Fruit fly (Drosophila melanogaster) whole organism, embryonic: ENCODE measurements around the gene Gr64f.
A peak's percentile ranks its signal among the peaks of the same experiment; 100 is the strongest.

Experiments
- Abd-B ChIP-seq: fragments of 200-800 bp; sonication (Bioruptor generic); optimal IDR thresholded peaks from 2 replicates; lab custom pipeline; 2018; ENCODE audit warnings: missing biosample characterization, mild to moderate bottlenecking, missing genetic modification characterization, moderate library complexity
- Aef1 ChIP-seq: fragments of 200-800 bp; sonication (Bioruptor generic); IDR thresholded peaks from 3 replicates; pipeline ENCODE4 v1.3.6; 2022; ENCODE audit warnings: missing biosample characterization, missing genetic modification characterization
- Bdp1 ChIP-seq: fragments of 200-800 bp; sonication (Bioruptor generic); optimal IDR thresholded peaks from 3 replicates; lab custom pipeline; 2016; ENCODE audit warnings: missing biosample characterization, missing genetic modification characterization
- CG11398 ChIP-seq: fragments of 200-800 bp; sonication (Bioruptor generic); optimal IDR thresholded peaks from 2 replicates; lab custom pipeline; 2016; ENCODE audit warnings: missing biosample characterization, missing genetic modification characterization
- CG11695 ChIP-seq: fragments of 200-800 bp; sonication (Bioruptor generic); IDR thresholded peaks from 3 replicates; pipeline ENCODE4 v1.3.6; 2022; ENCODE audit warnings: missing biosample characterization, missing genetic modification characterization
- CG12155 ChIP-seq: fragments of 200-800 bp; sonication (Bioruptor generic); optimal IDR thresholded peaks from 3 replicates; lab custom pipeline; 2016; ENCODE audit warnings: missing biosample characterization, missing genetic modification characterization
- CG12744 ChIP-seq: fragments of 200-800 bp; sonication (Bioruptor generic); optimal IDR thresholded peaks from 2 replicates; lab custom pipeline; 2016; ENCODE audit warnings: missing biosample characterization, missing genetic modification characterization
- CG12769 ChIP-seq: fragments of 200-800 bp; sonication (Bioruptor generic); optimal IDR thresholded peaks from 2 replicates; lab custom pipeline; 2019; ENCODE audit warnings: missing biosample characterization, mild to moderate bottlenecking, missing genetic modification characterization, moderate library complexity
- CG14965 ChIP-seq: fragments of 200-800 bp; sonication (Bioruptor generic); optimal IDR thresholded peaks from 2 replicates; lab custom pipeline; 2016; ENCODE audit warnings: missing biosample characterization, missing genetic modification characterization, borderline replicate concordance
- CG17328 ChIP-seq: fragments of 200-800 bp; sonication (Bioruptor generic); IDR thresholded peaks from 2 replicates; pipeline ENCODE4 v1.3.6; 2022; ENCODE audit warnings: missing biosample characterization, missing genetic modification characterization
- CG17912 ChIP-seq: fragments of 200-800 bp; sonication (Bioruptor generic); optimal IDR thresholded peaks from 2 replicates; lab custom pipeline; 2018; ENCODE audit warnings: missing biosample characterization, mild to moderate bottlenecking, missing genetic modification characterization
- CG18599 ChIP-seq: fragments of 200-800 bp; sonication (Bioruptor generic); optimal IDR thresholded peaks from 3 replicates; lab custom pipeline; 2017; ENCODE audit warnings: missing biosample characterization, missing genetic modification characterization, mild to moderate bottlenecking, moderate library complexity, missing genetic modification reagents
- CG2712 ChIP-seq: fragments of 200-800 bp; optimal IDR thresholded peaks from 3 replicates; lab custom pipeline; 2019; ENCODE audit warnings: missing biosample characterization, mild to moderate bottlenecking, missing genetic modification characterization, moderate library complexity
- CG30431 ChIP-seq: fragments of 200-800 bp; sonication (Bioruptor generic); optimal IDR thresholded peaks from 2 replicates; lab custom pipeline; 2017; ENCODE audit warnings: missing biosample characterization, missing genetic modification characterization
- CG3163 ChIP-seq: fragments of 200-800 bp; sonication (Bioruptor generic); optimal IDR thresholded peaks from 3 replicates; lab custom pipeline; 2016; ENCODE audit warnings: missing biosample characterization, missing genetic modification characterization
- CG32772 ChIP-seq: fragments of 200-800 bp; sonication (Bioruptor generic); IDR thresholded peaks from 2 replicates; pipeline ENCODE4 v1.3.6; 2022; ENCODE audit warnings: missing biosample characterization, missing genetic modification characterization
- CG43689 ChIP-seq: fragments of 200-800 bp; sonication (Bioruptor generic); IDR thresholded peaks from 2 replicates; pipeline ENCODE4 v1.3.6; 2022; ENCODE audit warnings: missing biosample characterization, missing genetic modification characterization
- CG4707 ChIP-seq: fragments of 200-800 bp; sonication (Bioruptor generic); optimal IDR thresholded peaks from 2 replicates; lab custom pipeline; 2018; ENCODE audit warnings: missing biosample characterization, mild to moderate bottlenecking, missing genetic modification characterization, moderate library complexity
- CG5180 ChIP-seq: fragments of 200-800 bp; sonication (Bioruptor generic); optimal IDR thresholded peaks from 3 replicates; lab custom pipeline; 2017; ENCODE audit warnings: missing biosample characterization, missing genetic modification characterization, mild to moderate bottlenecking, moderate library complexity, missing genetic modification reagents
- CG5245 ChIP-seq: fragments of 200-800 bp; sonication (Bioruptor generic); optimal IDR thresholded peaks from 3 replicates; lab custom pipeline; 2016; ENCODE audit warnings: missing biosample characterization, missing genetic modification characterization
- CG6765 ChIP-seq: fragments of 200-800 bp; sonication (Bioruptor generic); optimal IDR thresholded peaks from 3 replicates; lab custom pipeline; 2017; ENCODE audit warnings: missing biosample characterization, mild to moderate bottlenecking, missing genetic modification characterization
- CG7928 ChIP-seq: fragments of 200-800 bp; sonication (Bioruptor generic); optimal IDR thresholded peaks from 2 replicates; lab custom pipeline; 2017; ENCODE audit warnings: missing biosample characterization, mild to moderate bottlenecking, missing genetic modification characterization
- Camta ChIP-seq: fragments of 200-800 bp; sonication (Bioruptor generic); optimal IDR thresholded peaks from 2 replicates; lab custom pipeline; 2016; ENCODE audit warnings: missing biosample characterization, missing genetic modification characterization
- HLH3B ChIP-seq: fragments of 200-800 bp; sonication (Bioruptor generic); IDR thresholded peaks from 2 replicates; pipeline ENCODE4 v1.3.6; 2022; ENCODE audit warnings: missing biosample characterization, missing genetic modification characterization
- HLH4C ChIP-seq: fragments of 200-800 bp; sonication (Bioruptor generic); IDR thresholded peaks from 3 replicates; pipeline ENCODE4 v1.3.6; 2022; ENCODE audit warnings: missing biosample characterization, missing genetic modification characterization; ENCODE audit not compliant: partially characterized antibody
- Hmr ChIP-seq: fragments of 200-800 bp; sonication (Bioruptor generic); optimal IDR thresholded peaks from 3 replicates; lab custom pipeline; 2017; ENCODE audit warnings: mild to moderate bottlenecking, missing biosample characterization, missing genetic modification reagents, missing genetic modification characterization
- bigmax ChIP-seq: fragments of 200-800 bp; sonication (Bioruptor generic); optimal IDR thresholded peaks from 2 replicates; lab custom pipeline; 2018; ENCODE audit warnings: missing biosample characterization, mild to moderate bottlenecking, missing genetic modification characterization
- bowl ChIP-seq: fragments of 200-800 bp; sonication (Bioruptor generic); IDR thresholded peaks from 2 replicates; pipeline ENCODE4 v1.3.6; 2022; ENCODE audit warnings: missing biosample characterization, missing genetic modification characterization
- cato ChIP-seq: fragments of 200-800 bp; sonication (Bioruptor generic); optimal IDR thresholded peaks from 2 replicates; lab custom pipeline; 2016; ENCODE audit warnings: missing biosample characterization, missing genetic modification characterization, borderline replicate concordance
- dati ChIP-seq: fragments of 200-800 bp; sonication (Bioruptor generic); IDR thresholded peaks from 2 replicates; pipeline ENCODE4 v1.3.6; 2022; ENCODE audit warnings: missing biosample characterization, missing genetic modification characterization
- dpn ChIP-seq, 2 experiments: fragments of 200-800 bp; sonication (Bioruptor generic); optimal IDR thresholded peaks; 3 replicates each; lab custom pipeline; 2016; ENCODE audit warnings: missing biosample characterization in 2 of 2, missing genetic modification characterization in 2 of 2
- fd64A ChIP-seq: fragments of 200-800 bp; sonication (Bioruptor generic); optimal IDR thresholded peaks from 3 replicates; lab custom pipeline; 2018; ENCODE audit warnings: missing biosample characterization, mild to moderate bottlenecking, missing genetic modification characterization
- ham ChIP-seq: fragments of 200-800 bp; sonication (Bioruptor generic); IDR thresholded peaks from 2 replicates; pipeline ENCODE4 v1.3.6; 2022; ENCODE audit warnings: missing biosample characterization, missing genetic modification characterization
- ind ChIP-seq: fragments of 200-800 bp; sonication (Bioruptor generic); optimal IDR thresholded peaks from 3 replicates; lab custom pipeline; 2016; ENCODE audit warnings: missing biosample characterization, missing genetic modification characterization
- lmd ChIP-seq: fragments of 200-800 bp; sonication (Bioruptor generic); IDR thresholded peaks from 2 replicates; pipeline ENCODE4 v1.3.6; 2022; ENCODE audit warnings: missing biosample characterization, missing genetic modification characterization
- maf-S ChIP-seq: fragments of 200-800 bp; sonication (Bioruptor generic); optimal IDR thresholded peaks from 2 replicates; lab custom pipeline; 2016; ENCODE audit warnings: missing biosample characterization, missing genetic modification characterization
- mld ChIP-seq: fragments of 200-800 bp; sonication (Bioruptor generic); IDR thresholded peaks from 3 replicates; pipeline ENCODE4 v1.3.6; 2022; ENCODE audit warnings: missing biosample characterization, missing genetic modification characterization; ENCODE audit not compliant: partially characterized antibody
- nau ChIP-seq: fragments of 200-800 bp; sonication (Bioruptor generic); optimal IDR thresholded peaks from 3 replicates; lab custom pipeline; 2017; ENCODE audit warnings: missing biosample characterization, mild to moderate bottlenecking, missing genetic modification characterization, missing genetic modification reagents
- nom ChIP-seq: fragments of 200-800 bp; sonication (Bioruptor generic); optimal IDR thresholded peaks from 2 replicates; lab custom pipeline; 2017; ENCODE audit warnings: missing biosample characterization, missing genetic modification characterization, mild to moderate bottlenecking, moderate library complexity, missing genetic modification reagents
- pan ChIP-seq, 4 experiments: fragments of >200 bp in 3 of 4; fragments of 200-800 bp in 1 of 4; sonication (Bioruptor generic) in 1 of 4; optimal IDR thresholded peaks in 3 of 4; IDR thresholded peaks in 1 of 4; 2 replicates each; pipeline versions ENCODE4 v1.3.6 to Lab custom; 2017 to 2022; ENCODE audit warnings: missing biosample characterization in 2 of 4, missing genetic modification characterization in 2 of 4, mixed read lengths in 1 of 4
- pita ChIP-seq: fragments of 200-800 bp; sonication (Bioruptor generic); optimal IDR thresholded peaks from 2 replicates; lab custom pipeline; 2017; ENCODE audit warnings: missing biosample characterization, mild to moderate bottlenecking, missing genetic modification characterization
- pzg ChIP-seq: fragments of 200-800 bp; sonication (Bioruptor generic); optimal IDR thresholded peaks from 3 replicates; lab custom pipeline; 2018; ENCODE audit warnings: missing biosample characterization, mild to moderate bottlenecking, missing genetic modification characterization, moderate library complexity
- schlank ChIP-seq: fragments of 200-800 bp; sonication (Bioruptor generic); optimal IDR thresholded peaks from 2 replicates; lab custom pipeline; 2018; ENCODE audit warnings: missing biosample characterization, mild to moderate bottlenecking, missing genetic modification characterization
- slp2 ChIP-seq: fragments of 200-800 bp; sonication (Bioruptor generic); optimal IDR thresholded peaks from 2 replicates; lab custom pipeline; 2016; ENCODE audit warnings: missing biosample characterization, missing genetic modification characterization
- sna ChIP-seq: fragments of 200-800 bp; sonication (Bioruptor generic); IDR thresholded peaks from 2 replicates; pipeline ENCODE4 v1.3.6; 2022; ENCODE audit warnings: missing biosample characterization, missing genetic modification characterization; ENCODE audit not compliant: partially characterized antibody
- tup ChIP-seq: fragments of 200-800 bp; sonication (Bioruptor generic); optimal IDR thresholded peaks from 2 replicates; lab custom pipeline; 2016; ENCODE audit warnings: missing biosample characterization, mild to moderate bottlenecking, missing genetic modification characterization, moderate library complexity
- twi ChIP-seq: fragments of 200-800 bp; optimal IDR thresholded peaks from 2 replicates; lab custom pipeline; 2019; ENCODE audit warnings: missing biosample characterization, mild to moderate bottlenecking, missing genetic modification characterization, moderate library complexity
- zen2 ChIP-seq: fragments of 200-800 bp; sonication (Bioruptor generic); IDR thresholded peaks from 3 replicates; pipeline ENCODE4 v1.3.6; 2022; ENCODE audit warnings: missing biosample characterization, missing genetic modification characterization; ENCODE audit not compliant: partially characterized antibody

The Gr64f gene

dm6 chr3L:4070221-4070995 lies 34.8 kb downstream of the Gr64f start (continued):
- TF ChIP-seq ham (peak; percentile 74; the same call in 1 of the 2 replicates), Abd-B (peak; percentile 89), cato (GFP tag; lab: Kevin White, UChicago) (peak; percentile 71), schlank (tag; lab: Kevin White, UChicago) (peak; percentile 77), sna (GFP tag; lab: Robert Waterston, UW) (no peak), pan (optimal IDR thresholded peaks at IDR 0.05; lab: Kevin White, UChicago) (no peak), pan (GFP tag; optimal IDR thresholded peaks at IDR 0.05 in 1 of 2, IDR thresholded peaks at IDR 0.05 in 1 of 2) (peak in 1 of 2 experiments; percentile 94), HLH4C (no peak), CG6765 (GFP tag; lab: Kevin White, UChicago) (peak; percentile 52), tup (peak; percentile 64), Bdp1 (GFP tag; lab: Kevin White, UChicago) (peak; percentile 68), CG17328 (GFP tag; lab: Robert Waterston, UW) (peak; percentile 94), pzg (GFP tag; lab: Kevin White, UChicago) (peak; percentile 5), CG2712 (no peak), bowl (GFP tag; lab: Robert Waterston, UW) (peak; percentile 81), dati (GFP tag; lab: Robert Waterston, UW) (peak; percentile 86), lmd (GFP tag; lab: Robert Waterston, UW) (peak; percentile 95), maf-S (GFP tag; lab: Kevin White, UChicago) (peak; percentile 86), CG7928 (GFP tag; lab: Kevin White, UChicago) (peak; percentile 64), Hmr (peak; percentile 88), slp2 (peak; percentile 87), CG3163 (GFP tag; lab: Kevin White, UChicago) (peak; percentile 71), nom (GFP tag; lab: Kevin White, UChicago) (peak; percentile 84), ind (GFP tag; lab: Kevin White, UChicago) (peak; percentile 92), CG14965 (GFP tag; lab: Kevin White, UChicago) (peak; percentile 27), nau (no peak), CG5245 (peak; percentile 71), CG12769 (tag; lab: Kevin White, UChicago) (peak; percentile 97), CG4707 (GFP tag; lab: Kevin White, UChicago) (peak; percentile 72), Aef1 (peak; percentile 95), CG43689 (GFP tag; lab: Robert Waterston, UW) (peak; percentile 86), CG17912 (GFP tag; lab: Kevin White, UChicago) (peak; percentile 30), Camta (peak; percentile 66), dpn (GFP tag; optimal IDR thresholded peaks at IDR 0.05; lab: Kevin White, UChicago) (peak; percentile 83 to 89), CG32772 (peak; percentile 93), twi (tag; lab: Kevin White, UChicago) (peak; percentile 33), zen2 (GFP tag; lab: Robert Waterston, UW) (no peak), CG11695 (GFP tag; lab: Robert Waterston, UW) (peak; percentile 87), mld (no peak), fd64A (GFP tag; lab: Kevin White, UChicago) (peak; percentile 62), bigmax (no peak), CG5180 (GFP tag; lab: Kevin White, UChicago) (peak; percentile 29), CG12744 (GFP tag; lab: Kevin White, UChicago) (peak; percentile 74), CG12155 (GFP tag; lab: Kevin White, UChicago) (peak; percentile 80), HLH3B (peak; percentile 93), pita (GFP tag; lab: Kevin White, UChicago) (no peak), CG30431 (GFP tag; lab: Kevin White, UChicago) (peak; percentile 81), CG18599 (peak; percentile 90), CG11398 (GFP tag; lab: Kevin White, UChicago) (peak; percentile 81)
